Worm (Caenorhabditis elegans): Measurements from ENCODE around the gene C02F5.12.

- no peak for TF ChIP-seq hmbx-1 (tag; optimal IDR thresholded peaks at IDR 0.05)
- no peak for TF ChIP-seq tbx-11 (GFP tag; IDR thresholded peaks at IDR 0.05)
- no peak for TF ChIP-seq ama-1 (optimal IDR thresholded peaks at IDR 0.05)
- no peak for TF ChIP-seq tbx-37 (GFP tag; conservative IDR thresholded peaks at IDR 0.05)
- TF ChIP-seq B0310.2 (tag; optimal IDR thresholded peaks at IDR 0.05): no peak
- no peak for TF ChIP-seq flt-1 (GFP tag; IDR thresholded peaks at IDR 0.05)
- TF ChIP-seq hnd-1 (tag; optimal IDR thresholded peaks at IDR 0.05): no peak
- no peak for TF ChIP-seq aly-1 (tag; optimal IDR thresholded peaks at IDR 0.05)
Observed at ce11 chrIII:8216224-8216623, 26.6 kb downstream of the C02F5.12 start, which contains the start of gene unc-86.
